Worm (Caenorhabditis elegans): ENCODE measurements around the gene btb-14.
A peak's percentile ranks its signal among the peaks of the same experiment; 100 is the strongest.

Gene btb-14

ce11 chrII:12341566-12342223 is 41.6 kb upstream of the btb-14 start (continued):
- TF ChIP-seq ama-1 (optimal IDR thresholded peaks at IDR 0.05) (no peak), nhr-111 (GFP tag; optimal IDR thresholded peaks at IDR 0.05) (no peak), duxl-1 (tag; optimal IDR thresholded peaks at IDR 0.05; ENCODE audit: poor library complexity) (no peak), unc-130 (GFP tag; optimal IDR thresholded peaks at IDR 0.05) (no peak), pqm-1 (tag; optimal IDR thresholded peaks at IDR 0.05) (no peak), nhr-25 (tag; optimal IDR thresholded peaks at IDR 0.05; ENCODE audit: borderline replicate concordance, insufficient read depth) (no peak), ceh-20 (GFP tag; IDR thresholded peaks at IDR 0.05) (no peak), dve-1 (tag; optimal IDR thresholded peaks at IDR 0.05; ENCODE audit: insufficient read depth) (no peak), lin-39 (tag; optimal IDR thresholded peaks at IDR 0.05) (no peak), attf-4 (tag; optimal IDR thresholded peaks at IDR 0.05) (no peak), hlh-30 (tag; optimal IDR thresholded peaks at IDR 0.05; ENCODE audit: insufficient read depth) (peak; percentile 17), ceh-44 (GFP tag; IDR thresholded peaks at IDR 0.05) (no peak), tra-1 (GFP tag; IDR thresholded peaks at IDR 0.05) (no peak), F26F4.8 (GFP tag; conservative IDR thresholded peaks at IDR 0.05) (no peak), mes-2 (tag; optimal IDR thresholded peaks at IDR 0.05; ENCODE audit: poor library complexity, severe bottlenecking) (peak; percentile 37), aha-1 (tag) (peak; percentile 23), ceh-32 (tag; optimal IDR thresholded peaks at IDR 0.05; ENCODE audit: poor library complexity) (no peak), ceh-28 (tag; optimal IDR thresholded peaks at IDR 0.05) (no peak), lin-38 (GFP tag; IDR thresholded peaks at IDR 0.05) (peak; percentile 45), rbr-2 (tag; optimal IDR thresholded peaks at IDR 0.05) (no peak), lin-15B (tag; optimal IDR thresholded peaks at IDR 0.05) (no peak), madf-9 (GFP tag; conservative IDR thresholded peaks at IDR 0.05) (no peak), daf-19 (GFP tag; conservative IDR thresholded peaks at IDR 0.05) (no peak), ceh-62 (tag; optimal IDR thresholded peaks at IDR 0.05) (no peak), saeg-2 (GFP tag; IDR thresholded peaks at IDR 0.05) (no peak), set-16 (GFP tag; IDR thresholded peaks at IDR 0.05) (peak; percentile 97), dmd-6 (GFP tag; IDR thresholded peaks at IDR 0.05) (no peak)

- TF ChIP-seq rbr-2 (tag; optimal IDR thresholded peaks at IDR 0.05) (no peak), aha-1 (tag) (peak; percentile 67), daf-8 (GFP tag; IDR thresholded peaks at IDR 0.05) (no peak), spr-3 (GFP tag; optimal IDR thresholded peaks at IDR 0.05) (no peak), set-16 (GFP tag; IDR thresholded peaks at IDR 0.05) (peak; percentile 91), pha-4 (GFP tag; IDR thresholded peaks at IDR 0.05) (no peak), pha-4 (tag; optimal IDR thresholded peaks at IDR 0.05) (no peak), ceh-32 (tag; optimal IDR thresholded peaks at IDR 0.05; ENCODE audit: poor library complexity) (no peak), mxl-3 (GFP tag; optimal IDR thresholded peaks at IDR 0.05) (no peak), lin-29 (GFP tag; IDR thresholded peaks at IDR 0.05) (no peak), egl-43 (GFP tag; IDR thresholded peaks at IDR 0.05) (no peak), ZK337.2 (GFP tag; IDR thresholded peaks at IDR 0.05) (no peak), ama-1 (optimal IDR thresholded peaks at IDR 0.05) (no peak), fos-1 (tag; optimal IDR thresholded peaks at IDR 0.05) (no peak), snpc-1.2 (GFP tag; IDR thresholded peaks at IDR 0.05) (no peak), lim-7 (GFP tag; IDR thresholded peaks at IDR 0.05) (0 out of 2 replicates have a peak, but pooled peaks have one; percentile 37), hmg-1.1 (GFP tag; IDR thresholded peaks at IDR 0.05) (no peak)
Observed at ce11 chrII:12342928-12343327, 40.3 kb upstream of the btb-14 start.

All from whole organism, L4 larva.